Fruit fly (Drosophila melanogaster): ENCODE results near the gene t-cup.

t-cup gene

dm6 chr2L:12487823-12488222 is 9.3 kb downstream of the t-cup start:
- TF ChIP-seq kay (GFP tag; ENCODE audit: borderline replicate concordance) (peak; percentile 82), CG11617 (GFP tag; optimal IDR thresholded peaks at IDR 0.05) (no peak), CG1620 (GFP tag; optimal IDR thresholded peaks at IDR 0.05) (no peak), cic (GFP tag; optimal IDR thresholded peaks at IDR 0.05) (peak; percentile 24), toe (GFP tag; optimal IDR thresholded peaks at IDR 0.05) (no peak), Clk (GFP tag; optimal IDR thresholded peaks at IDR 0.05) (no peak), CG5204 (GFP tag; optimal IDR thresholded peaks at IDR 0.05) (no peak), CG12768 (GFP tag; optimal IDR thresholded peaks at IDR 0.05) (no peak), Hr96 (GFP tag; optimal IDR thresholded peaks at IDR 0.05) (no peak)

- TF ChIP-seq bab1 (GFP tag; optimal IDR thresholded peaks at IDR 0.05) (no peak), CG33017 (tag; optimal IDR thresholded peaks at IDR 0.05) (no peak), ovo (GFP tag; optimal IDR thresholded peaks at IDR 0.05) (no peak), CG12768 (GFP tag; optimal IDR thresholded peaks at IDR 0.05) (no peak), Hr96 (GFP tag; optimal IDR thresholded peaks at IDR 0.05) (no peak), Crg-1 (GFP tag; optimal IDR thresholded peaks at IDR 0.05) (no peak), toe (GFP tag; optimal IDR thresholded peaks at IDR 0.05) (no peak), cic (GFP tag; optimal IDR thresholded peaks at IDR 0.05) (no peak), cnc (optimal IDR thresholded peaks at IDR 0.05) (no peak), tj (GFP tag; optimal IDR thresholded peaks at IDR 0.05) (no peak), pad (GFP tag; optimal IDR thresholded peaks at IDR 0.05) (no peak), CG1620 (GFP tag; optimal IDR thresholded peaks at IDR 0.05) (no peak), CG7045 (GFP tag; optimal IDR thresholded peaks at IDR 0.05) (no peak), CG11617 (GFP tag; optimal IDR thresholded peaks at IDR 0.05) (no peak), CG5204 (GFP tag; optimal IDR thresholded peaks at IDR 0.05) (no peak)
Measured at dm6 chr2L:12487311-12487710, 9.8 kb downstream of the t-cup start.

dm6 chr2L:12485897-12486615 is 11.1 kb downstream of the t-cup start:
- TF ChIP-seq kay (GFP tag; ENCODE audit: borderline replicate concordance) (no peak), cnc (optimal IDR thresholded peaks at IDR 0.05) (no peak), CG11617 (GFP tag; optimal IDR thresholded peaks at IDR 0.05) (no peak), ovo (GFP tag; optimal IDR thresholded peaks at IDR 0.05) (no peak), CG7101 (tag; optimal IDR thresholded peaks at IDR 0.05) (no peak), toe (GFP tag; optimal IDR thresholded peaks at IDR 0.05) (no peak), CG5204 (GFP tag; optimal IDR thresholded peaks at IDR 0.05) (no peak), CG14711 (tag; optimal IDR thresholded peaks at IDR 0.05) (no peak), bab1 (GFP tag; optimal IDR thresholded peaks at IDR 0.05) (no peak), CG1620 (GFP tag; optimal IDR thresholded peaks at IDR 0.05) (no peak), CG7045 (GFP tag; optimal IDR thresholded peaks at IDR 0.05) (no peak), CG12768 (GFP tag; optimal IDR thresholded peaks at IDR 0.05) (no peak)

dm6 chr2L:12483866-12484554 is 13.1 kb downstream of the t-cup start:
- TF ChIP-seq Mnt (GFP tag; optimal IDR thresholded peaks at IDR 0.05) (peak; percentile 74), CG12768 (GFP tag; optimal IDR thresholded peaks at IDR 0.05) (peak; percentile 88), CG7045 (GFP tag; optimal IDR thresholded peaks at IDR 0.05) (peak; percentile 91), cic (GFP tag; optimal IDR thresholded peaks at IDR 0.05) (peak; percentile 17), Crg-1 (GFP tag; optimal IDR thresholded peaks at IDR 0.05) (peak; percentile 85), Hr96 (GFP tag; optimal IDR thresholded peaks at IDR 0.05) (peak; percentile 90), cnc (optimal IDR thresholded peaks at IDR 0.05) (no peak), CG14711 (tag; optimal IDR thresholded peaks at IDR 0.05) (peak; percentile 86), CG33017 (tag; optimal IDR thresholded peaks at IDR 0.05) (peak; percentile 90), kay (GFP tag; ENCODE audit: borderline replicate concordance) (no peak), ovo (GFP tag; optimal IDR thresholded peaks at IDR 0.05) (peak; percentile 77), CG11617 (GFP tag; optimal IDR thresholded peaks at IDR 0.05) (peak; percentile 90), pad (GFP tag; optimal IDR thresholded peaks at IDR 0.05) (peak; percentile 79), tj (GFP tag; optimal IDR thresholded peaks at IDR 0.05) (peak; percentile 64), CG7101 (tag; optimal IDR thresholded peaks at IDR 0.05) (peak; percentile 91), Clk (GFP tag; optimal IDR thresholded peaks at IDR 0.05) (peak; percentile 78), CG5204 (GFP tag; optimal IDR thresholded peaks at IDR 0.05) (peak; percentile 93), bab1 (GFP tag; optimal IDR thresholded peaks at IDR 0.05) (peak; percentile 96), toe (GFP tag; optimal IDR thresholded peaks at IDR 0.05) (peak; percentile 89), CG1620 (GFP tag; optimal IDR thresholded peaks at IDR 0.05) (peak; percentile 92)

dm6 chr2L:12483519-12483865 is 13.6 kb downstream of the t-cup start:
- no peak for TF ChIP-seq toe (GFP tag; optimal IDR thresholded peaks at IDR 0.05)
- TF ChIP-seq Hr96 (GFP tag; optimal IDR thresholded peaks at IDR 0.05), result no peak
- TF ChIP-seq tj (GFP tag; optimal IDR thresholded peaks at IDR 0.05), result peak; percentile 75
- no peak for TF ChIP-seq CG12768 (GFP tag; optimal IDR thresholded peaks at IDR 0.05)

- TF ChIP-seq kay (GFP tag; ENCODE audit: borderline replicate concordance) (no peak), CG14711 (tag; optimal IDR thresholded peaks at IDR 0.05) (no peak), Hr96 (GFP tag; optimal IDR thresholded peaks at IDR 0.05) (no peak), ovo (GFP tag; optimal IDR thresholded peaks at IDR 0.05) (no peak), CG33017 (tag; optimal IDR thresholded peaks at IDR 0.05) (no peak), pad (GFP tag; optimal IDR thresholded peaks at IDR 0.05) (no peak), Mnt (GFP tag; optimal IDR thresholded peaks at IDR 0.05) (no peak), CG5204 (GFP tag; optimal IDR thresholded peaks at IDR 0.05) (no peak), tj (GFP tag; optimal IDR thresholded peaks at IDR 0.05) (no peak), Crg-1 (GFP tag; optimal IDR thresholded peaks at IDR 0.05) (no peak), CG1620 (GFP tag; optimal IDR thresholded peaks at IDR 0.05) (no peak), CG12768 (GFP tag; optimal IDR thresholded peaks at IDR 0.05) (no peak), bab1 (GFP tag; optimal IDR thresholded peaks at IDR 0.05) (no peak), cic (GFP tag; optimal IDR thresholded peaks at IDR 0.05) (no peak), Clk (GFP tag; optimal IDR thresholded peaks at IDR 0.05) (no peak), CG11617 (GFP tag; optimal IDR thresholded peaks at IDR 0.05) (no peak), toe (GFP tag; optimal IDR thresholded peaks at IDR 0.05) (no peak), cnc (optimal IDR thresholded peaks at IDR 0.05) (no peak), CG7045 (GFP tag; optimal IDR thresholded peaks at IDR 0.05) (no peak), CG7101 (tag; optimal IDR thresholded peaks at IDR 0.05) (no peak)
Measured at dm6 chr2L:12482723-12483342, 14.3 kb downstream of the t-cup start.

Measured in whole organism, adult.